Fruit fly (Drosophila melanogaster) whole organism, embryonic: ENCODE measurements around the gene Rpt6.

Experiments
- Ada2b ChIP-seq: fragments of 200-800 bp; sonication (Bioruptor generic); IDR thresholded peaks from 2 replicates; pipeline ENCODE4 v1.3.6; 2022; ENCODE audit warnings: missing biosample characterization, missing genetic modification characterization
- Atf6 ChIP-seq: fragments of 200-800 bp; sonication (Bioruptor generic); IDR thresholded peaks from 2 replicates; pipeline ENCODE4 v1.3.6; 2022; ENCODE audit warnings: missing biosample characterization, missing genetic modification characterization
- CG1024 ChIP-seq: fragments of 200-800 bp; sonication (Bioruptor generic); IDR thresholded peaks from 2 replicates; pipeline ENCODE4 v1.3.6; 2022; ENCODE audit warnings: missing biosample characterization, missing genetic modification characterization
- CG10543 ChIP-seq: fragments of 200-800 bp; sonication (Bioruptor generic); optimal IDR thresholded peaks from 3 replicates; lab custom pipeline; 2017; ENCODE audit warnings: missing biosample characterization, mild to moderate bottlenecking, missing genetic modification characterization, moderate library complexity
- CG11504 ChIP-seq: fragments of 200-800 bp; sonication (Bioruptor generic); optimal IDR thresholded peaks from 3 replicates; lab custom pipeline; 2019; ENCODE audit warnings: missing biosample characterization, mild to moderate bottlenecking, missing genetic modification characterization, moderate library complexity
- CG12219 ChIP-seq: fragments of 200-800 bp; sonication (Bioruptor generic); optimal IDR thresholded peaks from 3 replicates; lab custom pipeline; 2018; ENCODE audit warnings: missing biosample characterization, mild to moderate bottlenecking, missing genetic modification characterization
- CG13624 ChIP-seq: fragments of 200-800 bp; sonication (Bioruptor generic); optimal IDR thresholded peaks from 2 replicates; lab custom pipeline; 2016; ENCODE audit warnings: missing biosample characterization, missing genetic modification characterization
- CG13894 ChIP-seq: fragments of 200-800 bp; sonication (Bioruptor generic); optimal IDR thresholded peaks from 3 replicates; lab custom pipeline; 2018; ENCODE audit warnings: missing biosample characterization, mild to moderate bottlenecking, missing genetic modification characterization, moderate library complexity
- CG14710 ChIP-seq: fragments of 200-800 bp; sonication (Bioruptor generic); optimal IDR thresholded peaks from 3 replicates; lab custom pipeline; 2019; ENCODE audit warnings: missing biosample characterization, mild to moderate bottlenecking, missing genetic modification characterization, moderate library complexity
- CG14965 ChIP-seq: fragments of 200-800 bp; sonication (Bioruptor generic); optimal IDR thresholded peaks from 2 replicates; lab custom pipeline; 2016; ENCODE audit warnings: missing biosample characterization, missing genetic modification characterization, borderline replicate concordance
- CG17359 ChIP-seq: fragments of 200-800 bp; sonication (Bioruptor generic); optimal IDR thresholded peaks from 3 replicates; lab custom pipeline; 2018; ENCODE audit warnings: missing biosample characterization, mild to moderate bottlenecking, missing genetic modification characterization, moderate library complexity
- CG17912 ChIP-seq: fragments of 200-800 bp; sonication (Bioruptor generic); optimal IDR thresholded peaks from 2 replicates; lab custom pipeline; 2018; ENCODE audit warnings: missing biosample characterization, mild to moderate bottlenecking, missing genetic modification characterization
- CG18619 ChIP-seq: fragments of 200-800 bp; sonication (Bioruptor generic); optimal IDR thresholded peaks from 3 replicates; lab custom pipeline; 2017; ENCODE audit warnings: missing biosample characterization, mild to moderate bottlenecking, missing genetic modification characterization
- CG2120 ChIP-seq: fragments of 200-800 bp; sonication (Bioruptor generic); optimal IDR thresholded peaks from 3 replicates; lab custom pipeline; 2016; ENCODE audit warnings: missing biosample characterization, missing genetic modification characterization
- CG2129 ChIP-seq: fragments of 200-800 bp; sonication (Bioruptor generic); IDR thresholded peaks from 2 replicates; pipeline ENCODE4 v1.3.6; 2022; ENCODE audit warnings: missing biosample characterization, missing genetic modification characterization; ENCODE audit not compliant: partially characterized antibody
- CG31365 ChIP-seq: fragments of 200-800 bp; sonication (Bioruptor generic); optimal IDR thresholded peaks from 2 replicates; lab custom pipeline; 2018; ENCODE audit warnings: missing biosample characterization, mild to moderate bottlenecking, missing genetic modification characterization
- CG32532 ChIP-seq: fragments of 200-800 bp; sonication (Bioruptor generic); IDR thresholded peaks from 2 replicates; pipeline ENCODE4 v1.3.6; 2022; ENCODE audit warnings: missing biosample characterization, missing genetic modification characterization
- CG32767 ChIP-seq: fragments of 200-800 bp; sonication (Bioruptor generic); IDR thresholded peaks from 2 replicates; pipeline ENCODE4 v1.3.6; 2022; ENCODE audit warnings: missing biosample characterization, missing genetic modification characterization
- CG3726 ChIP-seq: fragments of 200-800 bp; sonication (Bioruptor generic); IDR thresholded peaks from 3 replicates; pipeline ENCODE4, ENCODE4 v1.3.6; 2022; ENCODE audit warnings: missing biosample characterization, missing genetic modification characterization
- CG4707 ChIP-seq: fragments of 200-800 bp; sonication (Bioruptor generic); optimal IDR thresholded peaks from 2 replicates; lab custom pipeline; 2018; ENCODE audit warnings: missing biosample characterization, mild to moderate bottlenecking, missing genetic modification characterization, moderate library complexity
- CG6683 ChIP-seq: fragments of 200-800 bp; sonication (Bioruptor generic); optimal IDR thresholded peaks from 2 replicates; lab custom pipeline; 2017; ENCODE audit warnings: missing biosample characterization, mild to moderate bottlenecking, missing genetic modification characterization, missing genetic modification reagents
- CG9817 ChIP-seq: fragments of 200-800 bp; sonication (Bioruptor generic); optimal IDR thresholded peaks from 2 replicates; lab custom pipeline; 2018; ENCODE audit warnings: missing biosample characterization, mild to moderate bottlenecking, missing genetic modification characterization, moderate library complexity
- CG9932 ChIP-seq: fragments of 200-800 bp; sonication (Bioruptor generic); IDR thresholded peaks from 2 replicates; pipeline ENCODE4 v1.3.6; 2022; ENCODE audit warnings: missing biosample characterization, missing genetic modification characterization
- CrebB ChIP-seq: fragments of 200-800 bp; sonication (Bioruptor generic); optimal IDR thresholded peaks from 3 replicates; lab custom pipeline; 2018; ENCODE audit warnings: missing biosample characterization, mild to moderate bottlenecking, missing genetic modification characterization
- D ChIP-seq, 2 experiments: fragments of 200-800 bp in 1 of 2; fragments of >200 bp in 1 of 2; sonication (Bioruptor generic) in 1 of 2; optimal IDR thresholded peaks; 2 replicates in 1 of 2; 3 replicates in 1 of 2; lab custom pipeline; 2017; ENCODE audit warnings: mild to moderate bottlenecking in 1 of 2, missing biosample characterization in 1 of 2, missing genetic modification characterization in 1 of 2, missing genetic modification reagents in 1 of 2
- D19B ChIP-seq: fragments of 200-800 bp; sonication (Bioruptor generic); optimal IDR thresholded peaks from 2 replicates; lab custom pipeline; 2017; ENCODE audit warnings: missing biosample characterization, mild to moderate bottlenecking, missing genetic modification characterization
- Hmr ChIP-seq: fragments of 200-800 bp; sonication (Bioruptor generic); optimal IDR thresholded peaks from 3 replicates; lab custom pipeline; 2017; ENCODE audit warnings: mild to moderate bottlenecking, missing biosample characterization, missing genetic modification reagents, missing genetic modification characterization
- Kr ChIP-seq: fragments of 200-800 bp; sonication (Bioruptor generic); optimal IDR thresholded peaks from 2 replicates; lab custom pipeline; 2017; ENCODE audit warnings: missing biosample characterization, mild to moderate bottlenecking, missing genetic modification characterization
- Max ChIP-seq: fragments of 200-800 bp; sonication (Bioruptor generic); optimal IDR thresholded peaks from 2 replicates; lab custom pipeline; 2016; ENCODE audit warnings: missing biosample characterization, mild to moderate bottlenecking, missing genetic modification characterization
- Neu2 ChIP-seq: fragments of 200-800 bp; sonication (Bioruptor generic); optimal IDR thresholded peaks from 3 replicates; lab custom pipeline; 2016; ENCODE audit warnings: missing biosample characterization, missing genetic modification characterization, borderline replicate concordance
- PHDP ChIP-seq: fragments of 200-800 bp; sonication (Bioruptor generic); optimal IDR thresholded peaks from 3 replicates; lab custom pipeline; 2018; ENCODE audit warnings: missing biosample characterization, mild to moderate bottlenecking, missing genetic modification characterization, moderate library complexity
- cad ChIP-seq: fragments of >200 bp; optimal IDR thresholded peaks from 2 replicates; lab custom pipeline; 2017; ENCODE audit warnings: missing biosample characterization, missing genetic modification characterization
- corto ChIP-seq: fragments of 200-800 bp; sonication (Bioruptor generic); optimal IDR thresholded peaks from 2 replicates; lab custom pipeline; 2016; ENCODE audit warnings: missing biosample characterization, mild to moderate bottlenecking, missing genetic modification characterization, moderate library complexity
- da ChIP-seq: fragments of 200-800 bp; sonication (Bioruptor generic); optimal IDR thresholded peaks from 2 replicates; lab custom pipeline; 2016; ENCODE audit warnings: missing biosample characterization, missing genetic modification characterization
- danr ChIP-seq: fragments of 200-800 bp; sonication (Bioruptor generic); IDR thresholded peaks from 2 replicates; pipeline ENCODE4 v1.3.6; 2022; ENCODE audit warnings: missing biosample characterization, missing genetic modification characterization
- dmrt11E ChIP-seq: fragments of 200-800 bp; sonication (Bioruptor generic); optimal IDR thresholded peaks from 3 replicates; lab custom pipeline; 2018; ENCODE audit warnings: missing biosample characterization, mild to moderate bottlenecking, missing genetic modification characterization, moderate library complexity
- fd102C ChIP-seq: fragments of 200-800 bp; sonication (Bioruptor generic); optimal IDR thresholded peaks from 2 replicates; lab custom pipeline; 2018; ENCODE audit warnings: missing biosample characterization, mild to moderate bottlenecking, missing genetic modification characterization, moderate library complexity
- fd3F ChIP-seq: fragments of 200-800 bp; sonication (Bioruptor generic); optimal IDR thresholded peaks from 2 replicates; lab custom pipeline; 2018; ENCODE audit warnings: missing biosample characterization, mild to moderate bottlenecking, missing genetic modification characterization, moderate library complexity
- gro ChIP-seq: fragments of 200-800 bp; sonication (Bioruptor generic); optimal IDR thresholded peaks from 2 replicates; lab custom pipeline; 2016; ENCODE audit warnings: missing biosample characterization, missing genetic modification characterization
- hkb ChIP-seq, 2 experiments: fragments of 200-800 bp in 1 of 2; fragments of >200 bp in 1 of 2; sonication (Bioruptor generic) in 1 of 2; IDR thresholded peaks in 1 of 2; optimal IDR thresholded peaks in 1 of 2; 2 replicates each; pipeline versions ENCODE4 v1.3.6 to Lab custom; 2017 to 2022; ENCODE audit warnings: missing biosample characterization in 1 of 2, missing genetic modification characterization in 1 of 2
- inv ChIP-seq: fragments of 200-800 bp; sonication (Bioruptor generic); IDR thresholded peaks from 2 replicates; pipeline ENCODE4 v1.3.6; 2022; ENCODE audit warnings: missing biosample characterization, missing genetic modification characterization; ENCODE audit not compliant: partially characterized antibody
- lab ChIP-seq: fragments of 200-800 bp; sonication (Bioruptor generic); optimal IDR thresholded peaks from 3 replicates; lab custom pipeline; 2017; ENCODE audit warnings: missing biosample characterization, missing genetic modification characterization, mild to moderate bottlenecking, moderate library complexity, missing genetic modification reagents
- nerfin-2 ChIP-seq: fragments of 200-800 bp; sonication (Bioruptor generic); IDR thresholded peaks from 2 replicates; pipeline ENCODE4 v1.3.6; 2022; ENCODE audit warnings: missing biosample characterization, missing genetic modification characterization; ENCODE audit not compliant: partially characterized antibody
- sim ChIP-seq: fragments of 200-800 bp; sonication (Bioruptor generic); IDR thresholded peaks from 2 replicates; pipeline ENCODE4 v1.3.6; 2022; ENCODE audit warnings: missing biosample characterization, missing genetic modification characterization
- sna ChIP-seq: fragments of 200-800 bp; sonication (Bioruptor generic); IDR thresholded peaks from 2 replicates; pipeline ENCODE4 v1.3.6; 2022; ENCODE audit warnings: missing biosample characterization, missing genetic modification characterization; ENCODE audit not compliant: partially characterized antibody
- so ChIP-seq: fragments of 200-800 bp; sonication (Bioruptor generic); IDR thresholded peaks from 3 replicates; pipeline ENCODE4 v1.3.6; 2022; ENCODE audit warnings: missing biosample characterization, missing genetic modification characterization
- sug ChIP-seq: fragments of 200-800 bp; optimal IDR thresholded peaks from 2 replicates; lab custom pipeline; 2019; ENCODE audit warnings: missing biosample characterization, mild to moderate bottlenecking, missing genetic modification characterization, moderate library complexity
- trem ChIP-seq: fragments of 200-800 bp; optimal IDR thresholded peaks from 3 replicates; lab custom pipeline; 2019; ENCODE audit warnings: missing biosample characterization, mild to moderate bottlenecking, missing genetic modification characterization, moderate library complexity
- vfl ChIP-seq: fragments of 200-800 bp; sonication (Bioruptor generic); optimal IDR thresholded peaks from 2 replicates; lab custom pipeline; 2016; ENCODE audit warnings: missing biosample characterization, missing genetic modification characterization

Gene Rpt6

dm6 chrX:21282035-21282434 lies 33.8 kb upstream of the Rpt6 start (continued):
- 0 out of 2 replicates have a peak, but pooled peaks have one; percentile 27 for TF ChIP-seq Ada2b
- TF ChIP-seq PHDP (tag; lab: Kevin White, UChicago), result peak; percentile 11
- TF ChIP-seq vfl (GFP tag; lab: Kevin White, UChicago), result no peak
- no peak for TF ChIP-seq D (optimal IDR thresholded peaks at IDR 0.05; lab: Kevin White, UChicago)
- TF ChIP-seq D (GFP tag; optimal IDR thresholded peaks at IDR 0.05; lab: Kevin White, UChicago), result no peak
- TF ChIP-seq dmrt11E, result no peak
- TF ChIP-seq CG2129 (GFP tag; lab: Robert Waterston, UW), result no peak
- TF ChIP-seq Hmr (GFP tag; lab: Kevin White, UChicago), result peak; percentile 4
- no peak for TF ChIP-seq Kr (GFP tag; lab: Kevin White, UChicago)
- no peak for TF ChIP-seq CG6683 (GFP tag; lab: Kevin White, UChicago)
- no peak for TF ChIP-seq so
- no peak for TF ChIP-seq CG14710 (tag; lab: Kevin White, UChicago)
- TF ChIP-seq CG2120, result peak; percentile 23
- TF ChIP-seq gro, result no peak
- no peak for TF ChIP-seq CG13894 (tag; lab: Kevin White, UChicago)
- TF ChIP-seq CG14965 (GFP tag; lab: Kevin White, UChicago), result no peak
- TF ChIP-seq CG12219 (GFP tag; lab: Kevin White, UChicago), result peak; percentile 19
- no peak for TF ChIP-seq Max
- TF ChIP-seq CG18619, result no peak
- no peak for TF ChIP-seq D19B (GFP tag; lab: Kevin White, UChicago)
- no peak for TF ChIP-seq CG4707
- no peak for TF ChIP-seq inv
- TF ChIP-seq nerfin-2 (GFP tag; lab: Robert Waterston, UW), result no peak
- peak; percentile 38 for TF ChIP-seq CG32532 (GFP tag; lab: Robert Waterston, UW)
- TF ChIP-seq Atf6, result no peak
- TF ChIP-seq CG9817 (tag; lab: Kevin White, UChicago), result peak; percentile 2
- TF ChIP-seq trem (tag; lab: Kevin White, UChicago), result no peak
- TF ChIP-seq CG11504 (tag; lab: Kevin White, UChicago), result peak; percentile 5
- TF ChIP-seq da (GFP tag; lab: Kevin White, UChicago), result no peak
- TF ChIP-seq sim (GFP tag; lab: Robert Waterston, UW), result no peak
- no peak for TF ChIP-seq CG17912 (GFP tag; lab: Kevin White, UChicago)
- no peak for TF ChIP-seq CG1024 (GFP tag; lab: Robert Waterston, UW)
- TF ChIP-seq CG31365 (tag; lab: Kevin White, UChicago), result no peak
- TF ChIP-seq fd3F, result no peak
- TF ChIP-seq hkb (optimal IDR thresholded peaks at IDR 0.05; lab: Kevin White, UChicago), result no peak
- TF ChIP-seq hkb (GFP tag; IDR thresholded peaks at IDR 0.05; lab: Robert Waterston, UW), result no peak
- TF ChIP-seq danr (GFP tag; lab: Robert Waterston, UW), result no peak
- TF ChIP-seq CG13624 (GFP tag; lab: Kevin White, UChicago), result no peak
- no peak for TF ChIP-seq lab (GFP tag; lab: Kevin White, UChicago)
- TF ChIP-seq CG17359 (tag; lab: Kevin White, UChicago), result no peak
- TF ChIP-seq fd102C (GFP tag; lab: Kevin White, UChicago), result no peak
- no peak for TF ChIP-seq sug (tag; lab: Kevin White, UChicago)
- TF ChIP-seq CrebB (tag; lab: Kevin White, UChicago), result no peak
- TF ChIP-seq corto, result no peak
- no peak for TF ChIP-seq CG3726
- TF ChIP-seq sna, result no peak
- peak; percentile 17; the same call in 1 of the 2 replicates for TF ChIP-seq CG9932 (GFP tag; lab: Robert Waterston, UW)
- TF ChIP-seq CG32767 (GFP tag; lab: Robert Waterston, UW), result no peak
- no peak for TF ChIP-seq Neu2 (GFP tag; lab: Kevin White, UChicago)
- no peak for TF ChIP-seq CG10543
- no peak for TF ChIP-seq cad (GFP tag; lab: Kevin White, UChicago)
